Fruit fly (Drosophila melanogaster) whole organism, wandering third instar larva: ENCODE data around the gene ClpX.

Experiments used
- Abd-B ChIP-seq: fragments of >200 bp; optimal IDR thresholded peaks from 2 replicates; lab custom pipeline; 2017; ENCODE audit warnings: missing biosample characterization, missing genetic modification characterization
- CG9705 ChIP-seq: fragments of 200-800 bp; sonication (Bioruptor generic); optimal IDR thresholded peaks from 2 replicates; lab custom pipeline; 2018; ENCODE audit warnings: missing biosample characterization, mild to moderate bottlenecking, missing genetic modification characterization
- CrebA ChIP-seq: fragments of 200-800 bp; sonication (Bioruptor generic); optimal IDR thresholded peaks from 2 replicates; lab custom pipeline; 2016; ENCODE audit warnings: missing biosample characterization, mild to moderate bottlenecking, missing genetic modification characterization, borderline replicate concordance
- Dfd ChIP-seq: fragments of >200 bp; optimal IDR thresholded peaks from 2 replicates; lab custom pipeline; 2017; ENCODE audit warnings: missing biosample characterization, missing genetic modification characterization
- Dif ChIP-seq: fragments of 200-275, 200-300 bp; sonication (Bioruptor generic); optimal IDR thresholded peaks from 2 replicates; lab custom pipeline; 2018; ENCODE audit warnings: missing biosample characterization, missing genetic modification characterization; ENCODE audit not compliant: partially characterized antibody
- GATAd ChIP-seq: sonication (Bioruptor generic); optimal IDR thresholded peaks from 2 replicates; lab custom pipeline; 2016; ENCODE audit warnings: missing biosample characterization, missing genetic modification characterization
- Hnf4 ChIP-seq: fragments of 200-800 bp; sonication (Bioruptor generic); optimal IDR thresholded peaks from 2 replicates; lab custom pipeline; 2016; ENCODE audit warnings: missing biosample characterization, mild to moderate bottlenecking, missing genetic modification characterization
- Hr78 ChIP-seq: fragments of >200 bp; optimal IDR thresholded peaks from 2 replicates; lab custom pipeline; 2017; ENCODE audit warnings: missing biosample characterization, missing genetic modification characterization
- Hr83 ChIP-seq: fragments of 200-300 bp; sonication (Bioruptor generic); optimal IDR thresholded peaks from 2 replicates; lab custom pipeline; 2016; ENCODE audit warnings: missing biosample characterization, mild to moderate bottlenecking, missing genetic modification characterization, moderate library complexity; ENCODE audit not compliant: poor library complexity, severe bottlenecking
- Jra ChIP-seq: sonication (Bioruptor generic); optimal IDR thresholded peaks from 2 replicates; lab custom pipeline; 2016; ENCODE audit warnings: missing biosample characterization, missing genetic modification characterization
- Mio ChIP-seq: sonication (Bioruptor generic); optimal IDR thresholded peaks from 2 replicates; lab custom pipeline; 2016; ENCODE audit warnings: missing biosample characterization, missing genetic modification characterization
- Myc ChIP-seq: fragments of >200 bp; optimal IDR thresholded peaks from 2 replicates; lab custom pipeline; 2017
- N ChIP-seq: fragments of >200 bp; optimal IDR thresholded peaks from 2 replicates; lab custom pipeline; 2018; ENCODE audit warnings: missing biosample characterization, missing external identifiers, missing genetic modification characterization
- Rel ChIP-seq, 2 experiments: fragments of 200-800 bp; sonication (Bioruptor generic) in 1 of 2; optimal IDR thresholded peaks; 2 replicates in 1 of 2; 3 replicates in 1 of 2; lab custom pipeline; 2016 to 2019; ENCODE audit warnings: mild to moderate bottlenecking in 2 of 2, missing biosample characterization in 2 of 2, missing genetic modification characterization in 2 of 2, moderate library complexity in 1 of 2
- Sp1 ChIP-seq: fragments of 200-800 bp; sonication (Bioruptor generic); optimal IDR thresholded peaks from 3 replicates; lab custom pipeline; 2019; ENCODE audit warnings: missing biosample characterization, mild to moderate bottlenecking, missing genetic modification characterization, moderate library complexity
- br ChIP-seq: fragments of 200-800 bp; sonication (Bioruptor generic); optimal IDR thresholded peaks from 2 replicates; lab custom pipeline; 2016; ENCODE audit warnings: missing biosample characterization, missing genetic modification characterization
- dl ChIP-seq, 2 experiments: fragments of 175-275, 200-275 bp in 1 of 2; fragments of 200-275 bp in 1 of 2; sonication (Bioruptor generic); optimal IDR thresholded peaks; lab custom pipeline; 2018; ENCODE audit warnings: mild to moderate bottlenecking in 2 of 2, missing biosample characterization in 2 of 2, missing genetic modification characterization in 2 of 2, moderate library complexity in 2 of 2; ENCODE audit not compliant: partially characterized antibody in 2 of 2, insufficient read depth in 1 of 2
- dmrt93B ChIP-seq: fragments of 200-800 bp; sonication (Bioruptor generic); optimal IDR thresholded peaks from 2 replicates; lab custom pipeline; 2018; ENCODE audit warnings: missing biosample characterization, mild to moderate bottlenecking, missing genetic modification characterization
- dsf ChIP-seq: sonication (Bioruptor generic); optimal IDR thresholded peaks from 2 replicates; lab custom pipeline; 2016; ENCODE audit warnings: missing biosample characterization, missing genetic modification characterization, borderline replicate concordance
- ey ChIP-seq: fragments of 200-800 bp; sonication (Bioruptor generic); optimal IDR thresholded peaks from 2 replicates; lab custom pipeline; 2016; ENCODE audit warnings: missing biosample characterization, missing genetic modification characterization
- foxo ChIP-seq, 2 experiments: fragments of 200-800 bp; sonication (Bioruptor generic); optimal IDR thresholded peaks; 2 replicates in 1 of 2; 3 replicates in 1 of 2; lab custom pipeline; 2016 to 2017; ENCODE audit warnings: missing biosample characterization in 2 of 2, missing genetic modification characterization in 2 of 2
- fru ChIP-seq: fragments of 200-800 bp; sonication (Bioruptor generic); optimal IDR thresholded peaks from 3 replicates; lab custom pipeline; 2016; ENCODE audit warnings: missing biosample characterization, mild to moderate bottlenecking, missing genetic modification characterization
- h ChIP-seq: fragments of 200-800 bp; sonication (Bioruptor generic); optimal IDR thresholded peaks from 3 replicates; lab custom pipeline; 2016; ENCODE audit warnings: missing biosample characterization, mild to moderate bottlenecking, missing genetic modification characterization
- lola ChIP-seq: fragments of >200 bp; optimal IDR thresholded peaks from 2 replicates; lab custom pipeline; 2017; ENCODE audit warnings: missing biosample characterization, missing genetic modification characterization
- pan ChIP-seq: fragments of >200 bp; optimal IDR thresholded peaks from 2 replicates; lab custom pipeline; 2017
- psq ChIP-seq: fragments of 200-800 bp; sonication (Bioruptor generic); optimal IDR thresholded peaks from 3 replicates; lab custom pipeline; 2017; ENCODE audit warnings: missing biosample characterization, mild to moderate bottlenecking, missing genetic modification characterization, moderate library complexity
- sage ChIP-seq: fragments of 200-800 bp; sonication (Bioruptor generic); optimal IDR thresholded peaks from 2 replicates; lab custom pipeline; 2016; ENCODE audit warnings: missing biosample characterization, mild to moderate bottlenecking, missing genetic modification characterization
- usp ChIP-seq: fragments of >200 bp; optimal IDR thresholded peaks from 2 replicates; lab custom pipeline; 2017; ENCODE audit warnings: missing biosample characterization, missing genetic modification characterization
- woc ChIP-seq: sonication (Bioruptor generic); optimal IDR thresholded peaks from 2 replicates; lab custom pipeline; 2016; ENCODE audit warnings: missing biosample characterization, mild to moderate bottlenecking, missing genetic modification characterization

ClpX gene

DNA sequence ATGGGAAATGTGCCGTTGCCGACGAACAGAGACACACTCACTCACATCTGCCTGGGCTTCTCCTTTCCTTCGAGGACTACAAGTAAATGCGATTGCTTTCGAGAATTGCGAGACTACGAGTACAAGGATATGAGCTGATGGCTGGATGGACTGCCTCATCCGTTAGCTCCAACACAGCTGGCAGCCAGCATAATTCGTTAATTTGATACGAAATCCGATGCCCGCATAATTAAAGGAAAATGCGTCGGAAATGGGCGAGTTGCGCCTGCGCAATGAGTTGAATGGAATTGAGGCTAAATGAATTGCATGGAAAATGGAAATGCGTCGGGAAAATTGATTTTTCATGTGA is 32.3 kb upstream of the ClpX start:
- TF ChIP-seq Abd-B (GFP tag; lab: Kevin White, UChicago) (no peak), Jra (no peak), Hr78 (GFP tag; lab: Kevin White, UChicago) (no peak), CrebA (GFP tag; lab: Kevin White, UChicago) (no peak), Dfd (no peak)
- TF ChIP-seq, all 38 proteins: peak for 0

dm6 chr3R:19934840-19935776 is 31.6 kb upstream of the ClpX start, which contains the start of gene mira:
mira (minus strand) TSS chr3R:19935120.
- TF ChIP-seq foxo (GFP tag; optimal IDR thresholded peaks at IDR 0.05; lab: Kevin White, UChicago) (no peak), Myc (lab: Kevin White, UChicago) (no peak), Jra (no peak), Dif (GFP tag; lab: Kevin White, UChicago) (no peak), pan (lab: Kevin White, UChicago) (no peak), CG9705 (no peak), dl (GFP tag; optimal IDR thresholded peaks at IDR 0.05; lab: Kevin White, UChicago; ENCODE audit: insufficient read depth in 1 of 2, partially characterized antibody in 2 of 2) (no peak), br (GFP tag; lab: Kevin White, UChicago) (no peak), Hr78 (GFP tag; lab: Kevin White, UChicago) (no peak), Dfd (no peak), Hr83 (GFP tag; lab: Kevin White, UChicago) (no peak), Abd-B (GFP tag; lab: Kevin White, UChicago) (no peak)

DNA sequence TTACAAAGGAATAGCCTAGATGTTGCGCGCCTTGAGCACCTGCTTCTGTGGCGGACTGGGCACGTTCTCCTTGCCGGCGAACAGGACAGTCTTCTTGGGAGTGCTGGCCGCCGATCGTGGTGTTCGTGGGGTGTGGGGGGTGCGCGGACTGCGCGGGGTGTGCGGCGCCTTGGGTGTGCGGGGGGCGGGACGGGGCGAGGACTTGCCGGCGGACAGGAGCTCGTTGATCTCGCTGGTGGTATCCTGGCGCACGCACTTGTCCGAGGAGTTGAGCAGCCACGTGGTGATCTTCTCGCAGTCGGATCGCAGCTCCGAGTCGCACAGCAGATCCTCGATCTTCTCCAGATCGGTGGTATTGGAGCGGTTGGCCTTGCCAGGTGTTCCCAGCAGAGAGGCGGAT is 28.7 kb upstream of the ClpX start:
- TF ChIP-seq GATAd (no peak), Hr78 (GFP tag; lab: Kevin White, UChicago) (no peak), Dfd (peak; percentile 95)

dm6 chr3R:19930913-19931706 is 27.6 kb upstream of the ClpX start:
- TF ChIP-seq ey (GFP tag; lab: Kevin White, UChicago) = no peak
- no peak for TF ChIP-seq usp (GFP tag; lab: Kevin White, UChicago)
- TF ChIP-seq woc (GFP tag; lab: Kevin White, UChicago) = no peak
- TF ChIP-seq N (GFP tag; lab: Kevin White, UChicago) = no peak
- TF ChIP-seq Jra = no peak
- TF ChIP-seq Sp1 = no peak
- TF ChIP-seq Hnf4 (GFP tag; lab: Kevin White, UChicago) = no peak
- no peak for TF ChIP-seq CG9705

- TF ChIP-seq N (GFP tag; lab: Kevin White, UChicago) (no peak), fru (GFP tag; lab: Kevin White, UChicago) (no peak), dsf (no peak), Hnf4 (GFP tag; lab: Kevin White, UChicago) (no peak), dmrt93B (no peak), lola (GFP tag; lab: Kevin White, UChicago) (no peak), psq (GFP tag; lab: Kevin White, UChicago) (no peak), CrebA (GFP tag; lab: Kevin White, UChicago) (no peak), woc (GFP tag; lab: Kevin White, UChicago) (no peak), sage (GFP tag; lab: Kevin White, UChicago) (no peak), Hr78 (GFP tag; lab: Kevin White, UChicago) (no peak), usp (GFP tag; lab: Kevin White, UChicago) (no peak), ey (GFP tag; lab: Kevin White, UChicago) (no peak), Mio (no peak), pan (lab: Kevin White, UChicago) (no peak), Rel (GFP tag; optimal IDR thresholded peaks at IDR 0.05; lab: Kevin White, UChicago) (no peak), Rel (tag; optimal IDR thresholded peaks at IDR 0.05; lab: Kevin White, UChicago) (no peak), h (GFP tag; lab: Kevin White, UChicago) (no peak)
- TF ChIP-seq, all 38 proteins: peak for 0
Observed at dm6 chr3R:19928544-19928943, 25.1 kb upstream of the ClpX start, which contains the start of gene CG4459. CG4459 (minus strand) TSS chr3R:19928644.
